Worm (Caenorhabditis elegans) whole organism, late embryonic: ENCODE data around the gene C06G3.8.

Source experiments
- C38D4.7 ChIP-seq: fragments of 200-800 bp; sonication (Bioruptor generic); optimal IDR thresholded peaks from 2 replicates; lab custom pipeline; 2018; ENCODE audit warnings: mild to moderate bottlenecking, missing genetic modification characterization, moderate library complexity, missing compliant biosample characterization
- hlh-13 ChIP-seq: fragments of 200-800 bp; sonication (Bioruptor generic); optimal IDR thresholded peaks from 2 replicates; lab custom pipeline; 2018; ENCODE audit warnings: mild to moderate bottlenecking, missing genetic modification characterization, missing compliant biosample characterization
- rnt-1 ChIP-seq: sonication (generic microtip); optimal IDR thresholded peaks from 2 replicates; lab custom pipeline; 2016; ENCODE audit warnings: missing genetic modification characterization, missing compliant biosample characterization
- unc-86 ChIP-seq: sonication (generic microtip); optimal IDR thresholded peaks from 2 replicates; lab custom pipeline; 2016; ENCODE audit warnings: missing genetic modification characterization, missing compliant biosample characterization

DNA sequence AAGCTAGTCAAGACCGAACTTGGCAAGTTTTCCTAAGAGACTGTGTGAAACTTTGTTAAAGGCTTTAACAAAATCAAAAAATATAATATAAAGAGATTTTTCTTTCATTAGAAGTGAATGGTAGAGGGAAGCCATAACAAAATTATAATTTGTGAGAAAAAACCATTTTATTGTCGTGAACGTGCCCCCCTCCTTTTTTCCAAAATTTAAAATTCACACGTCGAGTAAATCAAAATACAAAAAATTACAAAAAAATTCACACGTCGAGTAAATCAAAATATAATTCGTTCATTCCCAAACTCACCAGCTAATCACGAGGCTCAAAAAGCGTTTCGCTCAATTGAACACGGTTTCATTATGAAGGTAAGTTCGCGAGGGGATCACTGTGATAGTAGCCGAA, 22.8 kb downstream of the C06G3.8 start, which contains the start of gene C25A8.2:
- TF ChIP-seq rnt-1 (tag; lab: Kevin White, UChicago) (no peak), unc-86 (tag; lab: Kevin White, UChicago) (no peak), hlh-13 (GFP tag; lab: Kevin White, UChicago) (no peak), C38D4.7 (GFP tag; lab: Kevin White, UChicago) (no peak)
